Worm (Caenorhabditis elegans) whole organism, L4/young adult: ENCODE results near the gene math-7.

Experiments used
- W03F9.2 ChIP-seq: fragments of 150-350 bp; optimal IDR thresholded peaks from 2 replicates; lab custom pipeline; 2014; ENCODE audit warnings: missing biosample characterization, missing genetic modification characterization
- dao-5 ChIP-seq: sonication (generic microtip); optimal IDR thresholded peaks from 2 replicates; lab custom pipeline; 2016; ENCODE audit warnings: missing genotype, missing genetic modification characterization, moderate library complexity, missing compliant biosample characterization
- him-1 ChIP-seq: sonication (generic microtip); optimal IDR thresholded peaks from 2 replicates; lab custom pipeline; 2016; ENCODE audit warnings: missing genotype, missing genetic modification reagents, missing genetic modification characterization, missing compliant biosample characterization

ce11 chrII:1928578-1928977, 42.3 kb upstream of the math-7 start:
- TF ChIP-seq him-1 (tag; lab: Kevin White, UChicago) (no peak), W03F9.2 (tag; lab: Kevin White, UChicago) (no peak), dao-5 (no peak)
